Worm (Caenorhabditis elegans): ENCODE results near the gene C06E1.9.

DNA sequence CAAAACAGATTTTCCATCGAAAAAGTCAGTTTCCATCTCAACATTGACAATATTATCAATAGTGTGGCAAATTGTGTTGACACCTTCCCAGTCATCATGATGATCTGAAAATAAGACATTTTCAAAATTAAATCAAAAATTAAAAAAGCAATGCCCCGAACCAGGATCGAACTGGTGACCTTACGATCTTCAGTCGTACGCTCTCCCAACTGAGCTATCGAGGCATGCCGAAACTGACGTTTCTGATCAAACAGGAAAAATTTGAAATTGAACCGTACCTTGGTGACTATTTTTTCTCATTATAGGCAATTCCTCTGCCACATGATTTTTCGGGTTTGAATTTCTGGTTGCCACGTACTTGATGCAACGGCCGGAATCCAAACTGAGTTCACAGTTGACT is 43.9 kb upstream of the C06E1.9 start:
- no peak for TF ChIP-seq ZK185.1 (tag; optimal IDR thresholded peaks at IDR 0.05; ENCODE audit: poor library complexity, severe bottlenecking)
- no peak for TF ChIP-seq ztf-3 (GFP tag; optimal IDR thresholded peaks at IDR 0.05)
